Worm (Caenorhabditis elegans) whole organism, L4/young adult: ENCODE results near the gene F26G1.5.

Experiments used
- dao-5 ChIP-seq: sonication (generic microtip); optimal IDR thresholded peaks from 2 replicates; lab custom pipeline; 2016; ENCODE audit warnings: missing genotype, missing genetic modification characterization, moderate library complexity, missing compliant biosample characterization
- him-1 ChIP-seq: sonication (generic microtip); optimal IDR thresholded peaks from 2 replicates; lab custom pipeline; 2016; ENCODE audit warnings: missing genotype, missing genetic modification reagents, missing genetic modification characterization, missing compliant biosample characterization

DNA sequence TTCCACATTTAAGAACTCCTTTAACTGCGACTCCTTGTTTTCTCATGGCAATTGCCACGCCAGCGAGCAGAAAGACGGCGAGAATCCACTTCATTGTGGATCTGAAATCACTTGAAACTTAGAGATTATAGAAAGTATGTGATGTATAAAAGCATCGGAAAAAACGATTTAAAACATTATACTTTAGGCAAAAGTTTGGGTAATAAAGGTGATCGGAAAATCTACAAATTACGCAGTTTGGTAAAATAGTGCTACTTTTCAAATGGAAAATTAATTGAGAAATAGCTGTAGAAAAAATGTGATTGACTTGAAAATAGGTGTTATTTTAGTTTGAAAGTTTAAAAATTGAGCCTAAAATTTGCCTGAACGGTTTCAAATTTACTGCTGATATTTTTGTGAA is 43.4 kb downstream of the F26G1.5 start, which contains the start of gene ttr-41:
- TF ChIP-seq him-1 (tag; lab: Kevin White, UChicago) (no peak), dao-5 (no peak)
